Fruit fly (Drosophila melanogaster) whole organism, wandering third instar larva: ENCODE data around the gene Mabi.

ENCODE experiments used
- CG9705 ChIP-seq: fragments of 200-800 bp; sonication (Bioruptor generic); optimal IDR thresholded peaks from 2 replicates; lab custom pipeline; 2018; ENCODE audit warnings: missing biosample characterization, mild to moderate bottlenecking, missing genetic modification characterization
- Mio ChIP-seq: sonication (Bioruptor generic); optimal IDR thresholded peaks from 2 replicates; lab custom pipeline; 2016; ENCODE audit warnings: missing biosample characterization, missing genetic modification characterization
- fru ChIP-seq: fragments of 200-800 bp; sonication (Bioruptor generic); optimal IDR thresholded peaks from 3 replicates; lab custom pipeline; 2016; ENCODE audit warnings: missing biosample characterization, mild to moderate bottlenecking, missing genetic modification characterization
- usp ChIP-seq: fragments of >200 bp; optimal IDR thresholded peaks from 2 replicates; lab custom pipeline; 2017; ENCODE audit warnings: missing biosample characterization, missing genetic modification characterization
- woc ChIP-seq: sonication (Bioruptor generic); optimal IDR thresholded peaks from 2 replicates; lab custom pipeline; 2016; ENCODE audit warnings: missing biosample characterization, mild to moderate bottlenecking, missing genetic modification characterization

dm6 chr2L:13259643-13260042, 25.2 kb upstream of the Mabi start, which contains the start of gene CG31730:
- no peak for TF ChIP-seq fru
- no peak for TF ChIP-seq usp (GFP tag; lab: Kevin White, UChicago)
- TF ChIP-seq CG9705 (GFP tag; lab: Kevin White, UChicago) = no peak
- no peak for TF ChIP-seq woc (GFP tag; lab: Kevin White, UChicago)
- TF ChIP-seq Mio (GFP tag; lab: Kevin White, UChicago) = no peak
